Worm (Caenorhabditis elegans) whole organism, L1 larva: ENCODE results near the gene tmem-138.

Experiments used
- C04F5.9 ChIP-seq: sonication (generic microtip); optimal IDR thresholded peaks from 2 replicates; lab custom pipeline; 2016; ENCODE audit warnings: missing genetic modification characterization, missing compliant biosample characterization
- C34B4.2 ChIP-seq: sonication (generic microtip); optimal IDR thresholded peaks from 2 replicates; lab custom pipeline; 2017; ENCODE audit warnings: mild to moderate bottlenecking, missing genetic modification characterization, missing compliant biosample characterization
- F16B12.6 ChIP-seq: fragments of 150-350 bp; optimal IDR thresholded peaks from 2 replicates; lab custom pipeline; 2014; ENCODE audit warnings: missing biosample characterization, missing genetic modification characterization
- alr-1 ChIP-seq: fragments of 200-800 bp; sonication (Bioruptor generic); optimal IDR thresholded peaks from 2 replicates; lab custom pipeline; 2018; ENCODE audit warnings: borderline replicate concordance, mild to moderate bottlenecking, missing genetic modification characterization, missing compliant biosample characterization
- aly-2 ChIP-seq: fragments of 150-350 bp; optimal IDR thresholded peaks from 2 replicates; lab custom pipeline; 2014; ENCODE audit warnings: missing biosample characterization, missing genetic modification characterization
- ceh-63 ChIP-seq: fragments of 200-800 bp; sonication (Bioruptor generic); optimal IDR thresholded peaks from 2 replicates; lab custom pipeline; 2018; ENCODE audit warnings: mild to moderate bottlenecking, missing genetic modification characterization, missing compliant biosample characterization
- ceh-8 ChIP-seq: fragments of 200-800 bp; sonication (Bioruptor generic); optimal IDR thresholded peaks from 2 replicates; lab custom pipeline; 2018; ENCODE audit warnings: mild to moderate bottlenecking, missing genetic modification characterization, moderate library complexity, missing compliant biosample characterization
- ceh-82 ChIP-seq, 3 experiments: fragments of 150-350 bp in 1 of 3; sonication (generic microtip) in 2 of 3; optimal IDR thresholded peaks; 2 replicates each; lab custom pipeline; 2014 to 2017; ENCODE audit warnings: missing biosample characterization in 3 of 3, missing genetic modification characterization in 3 of 3
- ceh-88 ChIP-seq: fragments of 200-800 bp; sonication (Bioruptor generic); IDR thresholded peaks from 2 replicates; pipeline ENCODE4 v1.3.6; 2022; ENCODE audit warnings: missing genetic modification characterization, missing compliant biosample characterization
- dpl-1 ChIP-seq, 3 experiments: fragments of 150-350 bp in 2 of 3; sonication (generic microtip) in 1 of 3; optimal IDR thresholded peaks; 2 replicates each; lab custom pipeline; 2014 to 2017; ENCODE audit warnings: missing biosample characterization in 3 of 3, missing genetic modification characterization in 3 of 3, missing genetic modification reagents in 3 of 3
- efl-1 ChIP-seq, 4 experiments: fragments of 150-350 bp; optimal IDR thresholded peaks in 3 of 4; peaks in 1 of 4; 1 replicate in 1 of 4; 2 replicates in 3 of 4; lab custom pipeline; 2014; ENCODE audit warnings: missing biosample characterization in 2 of 4, missing genetic modification characterization in 2 of 4, missing genetic modification reagents in 2 of 4
- efl-3 ChIP-seq: fragments of 200-800 bp; sonication (Bioruptor generic); optimal IDR thresholded peaks from 2 replicates; lab custom pipeline; 2018; ENCODE audit warnings: mild to moderate bottlenecking, missing genetic modification characterization, missing compliant biosample characterization
- egl-13 ChIP-seq: sonication (generic microtip); optimal IDR thresholded peaks from 2 replicates; lab custom pipeline; 2016; ENCODE audit warnings: missing genotype, missing genetic modification reagents, missing genetic modification characterization, missing compliant biosample characterization
- egl-27 ChIP-seq, 2 experiments: fragments of 150-350 bp in 1 of 2; sonication (generic microtip); optimal IDR thresholded peaks; 3 replicates each; lab custom pipeline; 2017 to 2018; ENCODE audit warnings: missing biosample characterization in 2 of 2, missing genetic modification characterization in 2 of 2, missing genetic modification reagents in 2 of 2
- elt-2 ChIP-seq: sonication (generic microtip); optimal IDR thresholded peaks from 2 replicates; lab custom pipeline; 2016; ENCODE audit warnings: missing genetic modification characterization, mild to moderate bottlenecking, inconsistent platforms, missing compliant biosample characterization, missing genetic modification reagents
- elt-3 ChIP-seq, 6 experiments: fragments of 150-350 bp in 1 of 6; sonication (generic microtip); optimal IDR thresholded peaks; 2 replicates each; lab custom pipeline; 2017 to 2018; ENCODE audit warnings: missing biosample characterization in 6 of 6, missing genetic modification characterization in 6 of 6, inconsistent platforms in 1 of 6
- fkh-4 ChIP-seq: sonication (generic microtip); optimal IDR thresholded peaks from 2 replicates; lab custom pipeline; 2016; ENCODE audit warnings: missing compliant biosample characterization, missing genetic modification characterization, borderline replicate concordance
- fkh-8 ChIP-seq: sonication (generic microtip); optimal IDR thresholded peaks from 2 replicates; lab custom pipeline; 2016; ENCODE audit warnings: mild to moderate bottlenecking, missing genetic modification characterization, missing compliant biosample characterization
- fos-1 ChIP-seq: fragments of 150-350 bp; optimal IDR thresholded peaks from 2 replicates; lab custom pipeline; 2014; ENCODE audit warnings: missing biosample characterization, missing genetic modification characterization
- grh-1 ChIP-seq: fragments of 200-800 bp; sonication (Bioruptor generic); IDR thresholded peaks from 2 replicates; pipeline ENCODE4 v1.3.6; 2022; ENCODE audit warnings: missing genetic modification reagents, missing genetic modification characterization, missing compliant biosample characterization
- hlh-17 ChIP-seq: fragments of 200-800 bp; sonication (Bioruptor generic); optimal IDR thresholded peaks from 2 replicates; lab custom pipeline; 2018; ENCODE audit warnings: missing genetic modification characterization, mild to moderate bottlenecking, missing compliant biosample characterization, moderate library complexity, borderline replicate concordance
- hlh-4 ChIP-seq: sonication (generic microtip); optimal IDR thresholded peaks from 2 replicates; lab custom pipeline; 2016; ENCODE audit warnings: mild to moderate bottlenecking, missing genetic modification characterization, missing compliant biosample characterization
- irx-1 ChIP-seq: sonication (generic microtip); optimal IDR thresholded peaks from 2 replicates; lab custom pipeline; 2016; ENCODE audit warnings: missing genetic modification characterization, missing compliant biosample characterization
- isw-1 ChIP-seq: fragments of 200-800 bp; sonication (Bioruptor generic); IDR thresholded peaks from 2 replicates; pipeline ENCODE4 v1.3.6; 2022; ENCODE audit warnings: missing genetic modification characterization, missing compliant biosample characterization
- jun-1 ChIP-seq: fragments of 150-350 bp; optimal IDR thresholded peaks from 2 replicates; lab custom pipeline; 2014; ENCODE audit warnings: missing biosample characterization, missing genetic modification reagents, missing genetic modification characterization
- lin-13 ChIP-seq: fragments of 150-350 bp; optimal IDR thresholded peaks from 2 replicates; lab custom pipeline; 2014; ENCODE audit warnings: missing biosample characterization, missing genetic modification reagents, missing genetic modification characterization
- lin-14 ChIP-seq: fragments of 200-800 bp; sonication (Bioruptor generic); optimal IDR thresholded peaks from 2 replicates; lab custom pipeline; 2018; ENCODE audit warnings: mild to moderate bottlenecking, missing genetic modification characterization, moderate library complexity, missing compliant biosample characterization
- lin-15B ChIP-seq: fragments of 150-350 bp; sonication (generic microtip); optimal IDR thresholded peaks from 3 replicates; lab custom pipeline; 2014; ENCODE audit warnings: missing biosample characterization, missing genetic modification characterization
- lin-39 ChIP-seq: fragments of 150-350 bp; optimal IDR thresholded peaks from 2 replicates; lab custom pipeline; 2014; ENCODE audit warnings: missing biosample characterization, missing genetic modification reagents, missing genetic modification characterization
- lir-3 ChIP-seq: sonication (generic microtip); optimal IDR thresholded peaks from 2 replicates; lab custom pipeline; 2016; ENCODE audit warnings: mild to moderate bottlenecking, missing genetic modification characterization, moderate library complexity, missing compliant biosample characterization; ENCODE audit not compliant: poor library complexity
- lsy-2 ChIP-seq, 2 experiments: fragments of 150-350 bp; optimal IDR thresholded peaks; 2 replicates each; lab custom pipeline; 2014; ENCODE audit warnings: missing biosample characterization in 2 of 2, missing genetic modification characterization in 2 of 2
- mab-9 ChIP-seq: fragments of 200-800 bp; sonication (Bioruptor generic); IDR thresholded peaks from 2 replicates; pipeline ENCODE4 v1.3.6; 2022; ENCODE audit warnings: missing genetic modification reagents, missing genetic modification characterization, missing compliant biosample characterization
- nhr-20 ChIP-seq: sonication (generic microtip); optimal IDR thresholded peaks from 2 replicates; lab custom pipeline; 2016; ENCODE audit warnings: mild to moderate bottlenecking, missing genetic modification characterization, missing compliant biosample characterization
- nhr-237 ChIP-seq: fragments of 150-350 bp; optimal IDR thresholded peaks from 2 replicates; lab custom pipeline; 2014; ENCODE audit warnings: missing biosample characterization, missing genetic modification characterization
- nhr-28 ChIP-seq: fragments of 150-350 bp; optimal IDR thresholded peaks from 2 replicates; lab custom pipeline; 2014; ENCODE audit warnings: missing biosample characterization, missing genetic modification characterization
- nhr-85 ChIP-seq: sonication (generic microtip); peaks from one replicate; lab custom pipeline; 2016; ENCODE audit warnings: missing genetic modification characterization, inconsistent platforms, missing compliant biosample characterization
- nhr-90 ChIP-seq: sonication (generic microtip); optimal IDR thresholded peaks from 2 replicates; lab custom pipeline; 2016; ENCODE audit warnings: mild to moderate bottlenecking, missing genetic modification characterization, missing compliant biosample characterization; ENCODE audit not compliant: poor library complexity
- pqm-1 ChIP-seq: sonication (generic microtip); optimal IDR thresholded peaks from 3 replicates; lab custom pipeline; 2017; ENCODE audit warnings: missing biosample characterization, missing genetic modification characterization
- rnt-1 ChIP-seq: sonication (generic microtip); optimal IDR thresholded peaks from 2 replicates; lab custom pipeline; 2016; ENCODE audit warnings: mild to moderate bottlenecking, missing genetic modification characterization, moderate library complexity, missing compliant biosample characterization
- snpc-4 ChIP-seq: fragments of 150-350 bp; optimal IDR thresholded peaks from 2 replicates; lab custom pipeline; 2014; ENCODE audit warnings: missing biosample characterization, missing genetic modification characterization
- snu-23 ChIP-seq: sonication (generic microtip); optimal IDR thresholded peaks from 2 replicates; lab custom pipeline; 2016; ENCODE audit warnings: missing genetic modification characterization, missing compliant biosample characterization
- unc-130 ChIP-seq: fragments of 150-350 bp; optimal IDR thresholded peaks from 2 replicates; lab custom pipeline; 2017; ENCODE audit warnings: missing biosample characterization, missing genetic modification characterization, inconsistent platforms
- unc-30 ChIP-seq: sonication (generic microtip); optimal IDR thresholded peaks from 2 replicates; lab custom pipeline; 2017; ENCODE audit warnings: missing biosample characterization, missing genetic modification characterization
- unc-62 ChIP-seq: fragments of 150-350 bp; optimal IDR thresholded peaks from 2 replicates; lab custom pipeline; 2014; ENCODE audit warnings: missing biosample characterization, missing genetic modification reagents, missing genetic modification characterization
- unc-86 ChIP-seq: sonication (generic microtip); optimal IDR thresholded peaks from 2 replicates; lab custom pipeline; 2016; ENCODE audit warnings: missing genetic modification characterization, missing compliant biosample characterization
- unc-98 ChIP-seq: fragments of 200-800 bp; sonication (Bioruptor generic); IDR thresholded peaks from 2 replicates; pipeline ENCODE4 v1.3.6; 2022; ENCODE audit warnings: missing genetic modification characterization, missing compliant biosample characterization
- xbp-1 ChIP-seq: sonication (generic microtip); optimal IDR thresholded peaks from 2 replicates; lab custom pipeline; 2016; ENCODE audit warnings: missing genetic modification characterization, missing compliant biosample characterization
- zag-1 ChIP-seq: fragments of 150-350 bp; optimal IDR thresholded peaks from 2 replicates; lab custom pipeline; 2014; ENCODE audit warnings: missing biosample characterization, missing genetic modification characterization
- ztf-11 ChIP-seq, 2 experiments: sonication (generic microtip); optimal IDR thresholded peaks; 2 replicates each; lab custom pipeline; 2016 to 2017; ENCODE audit warnings: missing genetic modification characterization in 2 of 2, missing biosample characterization in 1 of 2, missing compliant biosample characterization in 1 of 2
- ztf-4 ChIP-seq: fragments of 150-350 bp; optimal IDR thresholded peaks from 2 replicates; lab custom pipeline; 2014; ENCODE audit warnings: missing biosample characterization, missing genetic modification characterization

The tmem-138 gene

DNA sequence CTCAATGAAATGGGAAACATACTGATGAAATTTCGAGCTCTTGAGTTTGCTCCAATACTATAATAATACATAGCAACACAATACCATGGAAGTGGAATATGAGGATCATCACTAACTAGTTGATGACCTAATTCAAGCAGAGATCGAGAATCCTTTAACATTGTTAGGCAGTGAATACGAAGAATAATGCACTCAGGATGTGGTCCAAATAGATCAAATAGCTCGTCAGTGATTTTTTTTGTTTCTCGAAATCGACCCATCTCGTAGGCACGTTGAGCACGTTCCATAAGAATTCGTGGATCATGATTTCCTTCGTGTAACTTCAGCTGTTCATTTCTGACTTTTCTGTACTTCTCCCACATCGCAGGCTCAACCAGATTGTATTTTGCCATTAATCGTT lies 3.8 kb downstream of the tmem-138 start:
- TF ChIP-seq ceh-88 (no peak), elt-3 (tag; optimal IDR thresholded peaks at IDR 0.05; lab: Kevin White, UChicago) (no peak)

DNA sequence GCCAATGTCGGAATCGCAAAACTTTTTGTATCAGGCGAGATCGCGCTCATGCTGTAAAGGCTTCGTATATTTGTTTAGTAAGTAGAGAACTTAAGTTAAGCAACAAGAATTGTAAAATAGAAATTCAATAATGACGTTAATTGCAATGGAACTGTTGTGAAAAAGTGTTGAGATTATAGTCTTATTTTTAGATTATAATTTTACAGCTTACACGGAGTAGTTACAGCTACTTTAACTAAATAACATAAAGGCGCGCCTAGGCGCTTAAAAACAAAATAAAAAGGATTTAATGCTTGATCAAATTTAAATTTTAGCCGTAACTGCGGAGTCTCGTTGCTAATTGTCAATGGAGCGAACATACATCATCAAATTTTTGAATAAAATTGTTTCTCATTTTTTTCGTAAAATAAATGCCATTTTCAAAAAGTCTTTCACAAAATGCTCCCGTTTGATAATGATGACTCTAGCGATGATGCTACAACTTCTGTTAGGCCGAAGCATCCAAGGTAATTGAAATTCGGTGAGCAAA lies 5.1 kb downstream of the tmem-138 start, which contains the start of the genes emb-27 and rrf-3:
TSS of gene emb-27 (minus strand) at position 51 of the 529 bp plus-strand sequence.
TSS of gene rrf-3 (plus strand) at position 346 of the 529 bp plus-strand sequence.
- TF ChIP-seq ztf-11 (tag; optimal IDR thresholded peaks at IDR 0.05; lab: Kevin White, UChicago) (no peak), grh-1 (GFP tag; lab: Robert Waterston, UW) (no peak), lir-3 (no peak), dpl-1 (GFP tag; optimal IDR thresholded peaks at IDR 0.05; lab: Kevin White, UChicago) (peak; percentile 65 to 84 (median 73)), irx-1 (tag; lab: Kevin White, UChicago) (no peak), nhr-85 (tag; lab: Kevin White, UChicago) (peak; percentile 33), egl-13 (tag; lab: Kevin White, UChicago) (no peak), C04F5.9 (tag; lab: Kevin White, UChicago) (peak; percentile 13), xbp-1 (tag; lab: Kevin White, UChicago) (peak; percentile 25), unc-98 (no peak), hlh-4 (tag; lab: Kevin White, UChicago) (no peak), ceh-63 (no peak), ceh-82 (tag; optimal IDR thresholded peaks at IDR 0.05; lab: Kevin White, UChicago) (peak in 1 of 3 experiments; percentile 51), unc-62 (GFP tag; lab: Kevin White, UChicago) (no peak), lin-15B (tag; lab: Kevin White, UChicago) (peak; percentile 84), fkh-4 (no peak), unc-30 (tag; lab: Kevin White, UChicago) (no peak), pqm-1 (no peak), jun-1 (tag; lab: Kevin White, UChicago) (no peak), ceh-8 (GFP tag; lab: Kevin White, UChicago) (no peak), efl-1 (optimal IDR thresholded peaks at IDR 0.05; lab: Kevin White, UChicago) (peak; percentile 65 to 73), efl-1 (GFP tag; optimal IDR thresholded peaks at IDR 0.05 in 1 of 2; lab: Kevin White, UChicago) (peak; percentile 80 to 96), elt-2 (tag; lab: Kevin White, UChicago) (no peak), aly-2 (tag; lab: Kevin White, UChicago) (no peak), nhr-90 (tag; lab: Kevin White, UChicago) (no peak), zag-1 (no peak), efl-3 (GFP tag; lab: Kevin White, UChicago) (no peak), unc-86 (no peak), alr-1 (no peak), mab-9 (GFP tag; lab: Robert Waterston, UW) (no peak), lin-14 (GFP tag; lab: Kevin White, UChicago) (peak; percentile 64), fkh-8 (tag; lab: Kevin White, UChicago) (no peak), lin-13 (GFP tag; lab: Kevin White, UChicago) (peak; percentile 16), C34B4.2 (tag; lab: Kevin White, UChicago) (no peak), hlh-17 (GFP tag; lab: Kevin White, UChicago) (no peak), fos-1 (tag; lab: Kevin White, UChicago) (no peak), rnt-1 (peak; percentile 34), isw-1 (GFP tag; lab: Robert Waterston, UW) (no peak), F16B12.6 (tag; lab: Kevin White, UChicago) (peak; percentile 42), snu-23 (peak; percentile 56), ztf-4 (tag; lab: Kevin White, UChicago) (no peak), lsy-2 (tag; optimal IDR thresholded peaks at IDR 0.05; lab: Kevin White, UChicago) (peak; percentile 47 to 88), egl-27 (tag; optimal IDR thresholded peaks at IDR 0.05; lab: Kevin White, UChicago) (no peak), nhr-237 (no peak), unc-130 (no peak), snpc-4 (tag; lab: Kevin White, UChicago) (no peak), lin-39 (tag; lab: Kevin White, UChicago) (no peak), nhr-28 (tag; lab: Kevin White, UChicago) (no peak), nhr-20 (peak; percentile 15)
